Worm (Caenorhabditis elegans) whole organism, young adult: ENCODE data around the gene nep-9.

Experiments
- T07F8.4 ChIP-seq: sonication (generic microtip); optimal IDR thresholded peaks from 2 replicates; lab custom pipeline; 2016; ENCODE audit warnings: mild to moderate bottlenecking, missing genetic modification characterization, moderate library complexity, missing compliant biosample characterization
- attf-3 ChIP-seq: fragments of 200-800 bp; sonication (Bioruptor generic); conservative IDR thresholded peaks from 2 replicates; pipeline ENCODE4 v1.3.6; 2022; ENCODE audit warnings: missing genetic modification reagents, missing genetic modification characterization, missing compliant biosample characterization
- bed-2 ChIP-seq: fragments of 200-800 bp; sonication (Bioruptor generic); IDR thresholded peaks from 2 replicates; pipeline ENCODE4 v1.3.6; 2022; ENCODE audit warnings: missing genetic modification reagents, missing genetic modification characterization, missing compliant biosample characterization
- hrde-1 ChIP-seq: sonication (generic microtip); optimal IDR thresholded peaks from 2 replicates; lab custom pipeline; 2016; ENCODE audit warnings: missing genetic modification characterization, mild to moderate bottlenecking, missing compliant biosample characterization, moderate library complexity, missing genotype, missing genetic modification reagents, borderline replicate concordance
- tlf-1 ChIP-seq: fragments of 200-800 bp; sonication (Bioruptor generic); optimal IDR thresholded peaks from 2 replicates; lab custom pipeline; 2018; ENCODE audit warnings: mild to moderate bottlenecking, missing genetic modification characterization, missing compliant biosample characterization
- zfh-2 ChIP-seq: fragments of 200-800 bp; sonication (Bioruptor generic); conservative IDR thresholded peaks from 2 replicates; pipeline ENCODE4 v1.3.6; 2022; ENCODE audit warnings: missing genetic modification reagents, missing genetic modification characterization, missing compliant biosample characterization

- TF ChIP-seq hrde-1 (tag; lab: Kevin White, UChicago) (no peak), attf-3 (GFP tag; lab: Robert Waterston, UW) (no peak), bed-2 (no peak), zfh-2 (GFP tag; lab: Robert Waterston, UW) (no peak), T07F8.4 (tag; lab: Kevin White, UChicago) (no peak), tlf-1 (no peak)
Observed at ce11 chrII:3371010-3371409, 28.1 kb downstream of the nep-9 start, which contains the start of gene bath-23.
